Worm (Caenorhabditis elegans): ENCODE results near the gene C50B6.1.
A peak's percentile ranks its signal among the peaks of the same experiment; 100 is the strongest.

Gene C50B6.1

ce11 chrV:13308616-13309015 lies at the start of gene C50B6.1:
C50B6.1 (plus strand) TSS chrV:13308916.
- no peak for TF ChIP-seq aly-2 (tag; optimal IDR thresholded peaks at IDR 0.05)
- TF ChIP-seq C04F5.9 (tag; optimal IDR thresholded peaks at IDR 0.05), result no peak
- TF ChIP-seq snpc-4 (tag; optimal IDR thresholded peaks at IDR 0.05), result no peak
- no peak for TF ChIP-seq xbp-1 (tag; optimal IDR thresholded peaks at IDR 0.05)
- TF ChIP-seq pqm-1 (tag; optimal IDR thresholded peaks at IDR 0.05), result no peak
- TF ChIP-seq lin-13 (GFP tag; optimal IDR thresholded peaks at IDR 0.05), result no peak
- TF ChIP-seq isw-1 (GFP tag; IDR thresholded peaks at IDR 0.05), result no peak
- TF ChIP-seq swsn-7 (tag; optimal IDR thresholded peaks at IDR 0.05), result no peak
- TF ChIP-seq nhr-76 (tag; optimal IDR thresholded peaks at IDR 0.05), result no peak
- no peak for TF ChIP-seq ztf-11 (tag; optimal IDR thresholded peaks at IDR 0.05)
- no peak for TF ChIP-seq ces-1 (GFP tag; optimal IDR thresholded peaks at IDR 0.05)
- no peak for TF ChIP-seq sox-4 (tag; optimal IDR thresholded peaks at IDR 0.05)
- no peak for TF ChIP-seq unc-86 (tag; optimal IDR thresholded peaks at IDR 0.05)
- no peak for TF ChIP-seq tbx-2 (tag; optimal IDR thresholded peaks at IDR 0.05)
- TF ChIP-seq nhr-77 (tag; optimal IDR thresholded peaks at IDR 0.05), result no peak
- no peak for TF ChIP-seq dsc-1 (tag; optimal IDR thresholded peaks at IDR 0.05)
- TF ChIP-seq ceh-63 (GFP tag; optimal IDR thresholded peaks at IDR 0.05), result no peak
- TF ChIP-seq irx-1 (tag; optimal IDR thresholded peaks at IDR 0.05), result no peak
- no peak for TF ChIP-seq nhr-12 (tag; optimal IDR thresholded peaks at IDR 0.05)

ce11 chrV:13259527-13259926 lies 49.2 kb upstream of the C50B6.1 start:
- TF ChIP-seq pag-3 (tag; optimal IDR thresholded peaks at IDR 0.05; ENCODE audit: borderline replicate concordance, insufficient read depth), result no peak
- TF ChIP-seq tbx-2 (tag; optimal IDR thresholded peaks at IDR 0.05), result peak; percentile 32
- TF ChIP-seq nhr-85 (tag), result peak; percentile 98
- no peak for TF ChIP-seq rnt-1 (tag; optimal IDR thresholded peaks at IDR 0.05)
- no peak for TF ChIP-seq ztf-4 (tag; optimal IDR thresholded peaks at IDR 0.05)
- TF ChIP-seq lin-14 (GFP tag; optimal IDR thresholded peaks at IDR 0.05), result peak; percentile 84
- TF ChIP-seq nhr-20 (tag; optimal IDR thresholded peaks at IDR 0.05), result peak; percentile 83
- peak; percentile 88 for TF ChIP-seq dsc-1 (tag; optimal IDR thresholded peaks at IDR 0.05)
- no peak for TF ChIP-seq C34B4.2 (tag; optimal IDR thresholded peaks at IDR 0.05)
- peak; percentile 32 for TF ChIP-seq irx-1 (tag; optimal IDR thresholded peaks at IDR 0.05)
- TF ChIP-seq nhr-12 (tag; optimal IDR thresholded peaks at IDR 0.05), result no peak
- peak; percentile 53 for TF ChIP-seq nhr-47 (tag; optimal IDR thresholded peaks at IDR 0.05)
- peak; percentile 49 for TF ChIP-seq C16A3.4 (tag; optimal IDR thresholded peaks at IDR 0.05)
- peak; percentile 44 for TF ChIP-seq blmp-1 (tag; optimal IDR thresholded peaks at IDR 0.05)
- no peak for TF ChIP-seq zag-1 (tag; optimal IDR thresholded peaks at IDR 0.05)
- TF ChIP-seq nhr-71 (tag; optimal IDR thresholded peaks at IDR 0.05), result peak; percentile 69
- TF ChIP-seq elt-3 (tag; optimal IDR thresholded peaks at IDR 0.05), result peak in 2 of 6 experiments; percentile 40 to 65
- no peak for TF ChIP-seq efl-1 (optimal IDR thresholded peaks at IDR 0.05)
- no peak for TF ChIP-seq efl-1 (GFP tag; optimal IDR thresholded peaks at IDR 0.05 in 1 of 2)
- TF ChIP-seq grh-1 (GFP tag; IDR thresholded peaks at IDR 0.05), result peak; percentile 33; the same call in 1 of the 2 replicates
- peak; percentile 73 for TF ChIP-seq sox-4 (tag; optimal IDR thresholded peaks at IDR 0.05)
- peak; percentile 45 for TF ChIP-seq nhr-90 (tag; optimal IDR thresholded peaks at IDR 0.05; ENCODE audit: poor library complexity)
- peak; percentile 8 for TF ChIP-seq fkh-8 (tag; optimal IDR thresholded peaks at IDR 0.05)
- TF ChIP-seq dpl-1 (GFP tag; optimal IDR thresholded peaks at IDR 0.05), result peak in 1 of 3 experiments; percentile 6
- peak; percentile 26 for TF ChIP-seq vab-15 (tag; optimal IDR thresholded peaks at IDR 0.05)
- no peak for TF ChIP-seq lin-13 (GFP tag; optimal IDR thresholded peaks at IDR 0.05)
- no peak for TF ChIP-seq egl-13 (tag; optimal IDR thresholded peaks at IDR 0.05)
- no peak for TF ChIP-seq ceh-8 (GFP tag; optimal IDR thresholded peaks at IDR 0.05)
- peak in 1 of 2 experiments; percentile 43 for TF ChIP-seq lin-35 (GFP tag; optimal IDR thresholded peaks at IDR 0.05)
- peak; percentile 65 for TF ChIP-seq snu-23 (GFP tag; optimal IDR thresholded peaks at IDR 0.05)
- TF ChIP-seq aly-2 (tag; optimal IDR thresholded peaks at IDR 0.05), result no peak
- peak; percentile 33 to 38 for TF ChIP-seq lsy-2 (tag; optimal IDR thresholded peaks at IDR 0.05)
- TF ChIP-seq lin-39 (tag; optimal IDR thresholded peaks at IDR 0.05), result peak; percentile 28
- TF ChIP-seq pax-3 (tag; optimal IDR thresholded peaks at IDR 0.05), result peak; percentile 87
